Worm (Caenorhabditis elegans): ENCODE results near the gene tebp-1.

ce11 chrII:14413035-14413525, 51.3 kb downstream of the tebp-1 start, which contains the start of gene exl-1:
- TF ChIP-seq dao-5 (tag; optimal IDR thresholded peaks at IDR 0.05), result no peak
- TF ChIP-seq him-1 (tag; optimal IDR thresholded peaks at IDR 0.05), result no peak
- TF ChIP-seq W03F9.2 (tag; optimal IDR thresholded peaks at IDR 0.05), result no peak
